Worm (Caenorhabditis elegans) whole organism, L4 larva: ENCODE data around the gene col-138.

ENCODE experiments used
- F49E8.2 ChIP-seq: sonication (generic microtip); optimal IDR thresholded peaks from 2 replicates; lab custom pipeline; 2016; ENCODE audit warnings: missing compliant biosample characterization, mild to moderate bottlenecking, missing genetic modification characterization, borderline replicate concordance
- R02D3.7 ChIP-seq: fragments of 150-350 bp; sonication (generic microtip); optimal IDR thresholded peaks from 3 replicates; lab custom pipeline; 2014; ENCODE audit warnings: missing biosample characterization, missing genetic modification characterization
- T20F7.1 ChIP-seq: fragments of 200-800 bp; sonication (Bioruptor generic); optimal IDR thresholded peaks from 2 replicates; lab custom pipeline; 2018; ENCODE audit warnings: mild to moderate bottlenecking, missing genetic modification characterization, missing compliant biosample characterization
- ZK546.5 ChIP-seq, 2 experiments: sonication (generic microtip); optimal IDR thresholded peaks; 2 replicates each; lab custom pipeline; 2017; ENCODE audit warnings: missing biosample characterization in 2 of 2, missing genetic modification characterization in 2 of 2
- aha-1 ChIP-seq: fragments of 150-350 bp; peaks from one replicate; lab custom pipeline; 2014; ENCODE audit warnings: missing biosample characterization, missing genetic modification characterization
- attf-4 ChIP-seq: sonication (generic microtip); optimal IDR thresholded peaks from 3 replicates; lab custom pipeline; 2017; ENCODE audit warnings: missing biosample characterization, missing genetic modification characterization
- ceh-20 ChIP-seq: fragments of 200-800 bp; sonication (Bioruptor generic); IDR thresholded peaks from 2 replicates; pipeline ENCODE4 v1.3.6; 2022; ENCODE audit warnings: missing genetic modification reagents, missing genetic modification characterization, missing compliant biosample characterization
- ceh-32 ChIP-seq: sonication (generic microtip); optimal IDR thresholded peaks from 2 replicates; lab custom pipeline; 2016; ENCODE audit warnings: mild to moderate bottlenecking, missing genetic modification characterization, missing compliant biosample characterization; ENCODE audit not compliant: poor library complexity
- daf-16 ChIP-seq, 3 experiments: sonication (generic microtip); optimal IDR thresholded peaks; 2 replicates each; lab custom pipeline; 2016 to 2017; ENCODE audit warnings: missing genetic modification characterization in 3 of 3, missing genetic modification reagents in 3 of 3, mild to moderate bottlenecking in 2 of 3, missing compliant biosample characterization in 2 of 3, missing biosample characterization in 1 of 3, moderate library complexity in 1 of 3
- daf-19 ChIP-seq: fragments of 200-800 bp; sonication (Bioruptor generic); conservative IDR thresholded peaks from 2 replicates; pipeline ENCODE4 v1.3.6; 2022; ENCODE audit warnings: missing genetic modification characterization, missing compliant biosample characterization
- daf-8 ChIP-seq: fragments of 200-800 bp; sonication (Bioruptor generic); IDR thresholded peaks from 2 replicates; pipeline ENCODE4 v1.3.6; 2022; ENCODE audit warnings: missing genetic modification characterization, missing compliant biosample characterization
- dmd-6 ChIP-seq: fragments of 200-800 bp; sonication (Bioruptor generic); IDR thresholded peaks from 2 replicates; pipeline ENCODE4 v1.3.6; 2022; ENCODE audit warnings: missing genetic modification reagents, missing genetic modification characterization, missing compliant biosample characterization
- dpl-1 ChIP-seq: fragments of 150-350 bp; optimal IDR thresholded peaks from 2 replicates; lab custom pipeline; 2014; ENCODE audit warnings: missing biosample characterization, missing genetic modification reagents, missing genetic modification characterization
- dve-1 ChIP-seq: sonication (generic microtip); optimal IDR thresholded peaks from 2 replicates; lab custom pipeline; 2017; ENCODE audit warnings: antibody characterized with exemption, mild to moderate bottlenecking, missing genetic modification characterization, missing compliant biosample characterization; ENCODE audit not compliant: insufficient read depth
- egl-43 ChIP-seq: fragments of 200-800 bp; sonication (Bioruptor generic); IDR thresholded peaks from 2 replicates; pipeline ENCODE4 v1.3.6; 2022; ENCODE audit warnings: missing genetic modification reagents, missing genetic modification characterization, missing compliant biosample characterization
- fkh-10 ChIP-seq: fragments of 150-350 bp; optimal IDR thresholded peaks from 2 replicates; lab custom pipeline; 2014; ENCODE audit warnings: missing biosample characterization, missing genetic modification reagents, missing genetic modification characterization
- jun-1 ChIP-seq: fragments of 150-350 bp; optimal IDR thresholded peaks from 2 replicates; lab custom pipeline; 2014; ENCODE audit warnings: missing biosample characterization, missing genetic modification reagents, missing genetic modification characterization
- lim-7 ChIP-seq: fragments of 200-800 bp; sonication (Bioruptor generic); IDR thresholded peaks from 2 replicates; pipeline ENCODE4 v1.3.6; 2022; ENCODE audit warnings: missing genetic modification characterization, missing compliant biosample characterization
- lin-1 ChIP-seq: fragments of 200-800 bp; sonication (Bioruptor generic); IDR thresholded peaks from 2 replicates; pipeline ENCODE4 v1.3.6; 2022; ENCODE audit warnings: missing genetic modification reagents, missing genetic modification characterization, missing compliant biosample characterization
- lin-39 ChIP-seq: fragments of 150-350 bp; optimal IDR thresholded peaks from 2 replicates; lab custom pipeline; 2014; ENCODE audit warnings: missing biosample characterization, missing genetic modification reagents, missing genetic modification characterization
- mdt-29 ChIP-seq: fragments of 200-800 bp; sonication (Bioruptor generic); IDR thresholded peaks from 2 replicates; pipeline ENCODE4 v1.3.6; 2022; ENCODE audit warnings: missing genetic modification reagents, missing genetic modification characterization, missing compliant biosample characterization
- mxl-2 ChIP-seq: fragments of 200-800 bp; sonication (Bioruptor generic); conservative IDR thresholded peaks from 2 replicates; pipeline ENCODE4 v1.3.6; 2022; ENCODE audit warnings: missing genetic modification reagents, missing genetic modification characterization, missing compliant biosample characterization
- nhr-10 ChIP-seq: fragments of 150-350 bp; optimal IDR thresholded peaks from 2 replicates; lab custom pipeline; 2014; ENCODE audit warnings: missing biosample characterization, missing genetic modification characterization
- nhr-11 ChIP-seq: fragments of 150-350 bp; optimal IDR thresholded peaks from 2 replicates; lab custom pipeline; 2014; ENCODE audit warnings: missing biosample characterization, missing genetic modification characterization
- nhr-25 ChIP-seq: sonication (generic microtip); optimal IDR thresholded peaks from 2 replicates; lab custom pipeline; 2017; ENCODE audit warnings: missing genetic modification characterization, mild to moderate bottlenecking, missing compliant biosample characterization, antibody characterized with exemption, moderate library complexity, borderline replicate concordance; ENCODE audit not compliant: insufficient read depth
- nhr-42 ChIP-seq: fragments of 200-800 bp; sonication (Bioruptor generic); IDR thresholded peaks from 2 replicates; pipeline ENCODE4 v1.3.6; 2022; ENCODE audit warnings: missing genetic modification characterization, missing compliant biosample characterization
- pqm-1 ChIP-seq: sonication (generic microtip); optimal IDR thresholded peaks from 2 replicates; lab custom pipeline; 2017; ENCODE audit warnings: missing biosample characterization, missing genetic modification characterization
- rbr-2 ChIP-seq: sonication (generic microtip); optimal IDR thresholded peaks from 2 replicates; lab custom pipeline; 2016; ENCODE audit warnings: missing genotype, missing genetic modification characterization, missing compliant biosample characterization
- set-16 ChIP-seq: fragments of 200-800 bp; sonication (Bioruptor generic); IDR thresholded peaks from 2 replicates; pipeline ENCODE4 v1.3.6; 2022; ENCODE audit warnings: missing genetic modification reagents, missing genetic modification characterization, missing compliant biosample characterization
- skn-1 ChIP-seq: fragments of 150-350 bp; optimal IDR thresholded peaks from 2 replicates; lab custom pipeline; 2014; ENCODE audit warnings: missing biosample characterization, missing genetic modification characterization
- spr-3 ChIP-seq: fragments of 200-800 bp; sonication (Bioruptor generic); optimal IDR thresholded peaks from 2 replicates; lab custom pipeline; 2018; ENCODE audit warnings: mild to moderate bottlenecking, missing genetic modification characterization, missing compliant biosample characterization
- unc-62 ChIP-seq, 3 experiments: fragments of 150-350 bp in 1 of 3; sonication (generic microtip); optimal IDR thresholded peaks in 2 of 3; peaks in 1 of 3; 1 replicate in 1 of 3; 2 replicates in 2 of 3; lab custom pipeline; 2014 to 2017; ENCODE audit warnings: missing biosample characterization in 3 of 3, missing genetic modification characterization in 3 of 3, missing genetic modification reagents in 3 of 3, missing genotype in 1 of 3
- zag-1 ChIP-seq: fragments of 150-350 bp; optimal IDR thresholded peaks from 2 replicates; lab custom pipeline; 2014; ENCODE audit warnings: missing biosample characterization, missing genetic modification characterization
- zfp-2 ChIP-seq: sonication (generic microtip); optimal IDR thresholded peaks from 2 replicates; lab custom pipeline; 2016; ENCODE audit warnings: mild to moderate bottlenecking, missing genetic modification characterization, missing compliant biosample characterization
- ztf-11 ChIP-seq: fragments of 150-350 bp; optimal IDR thresholded peaks from 2 replicates; lab custom pipeline; 2014; ENCODE audit warnings: missing biosample characterization, missing genetic modification characterization
- ztf-7 ChIP-seq: fragments of 150-350 bp; optimal IDR thresholded peaks from 2 replicates; lab custom pipeline; 2014; ENCODE audit warnings: missing biosample characterization, missing genetic modification characterization

The col-138 gene

ce11 chrIV:17207864-17208263 lies 24.3 kb upstream of the col-138 start:
- TF ChIP-seq daf-16 (GFP tag; optimal IDR thresholded peaks at IDR 0.05; lab: Kevin White, UChicago) (no peak), daf-16 (tag; optimal IDR thresholded peaks at IDR 0.05; lab: Kevin White, UChicago) (peak; percentile 30), rbr-2 (tag; lab: Kevin White, UChicago) (no peak), nhr-42 (no peak), nhr-10 (tag; lab: Kevin White, UChicago) (no peak), dve-1 (peak; percentile 37), fkh-10 (GFP tag; lab: Kevin White, UChicago) (no peak), skn-1 (tag; lab: Kevin White, UChicago) (no peak), attf-4 (tag; lab: Kevin White, UChicago) (no peak), unc-62 (GFP tag; optimal IDR thresholded peaks at IDR 0.05 in 1 of 2; lab: Kevin White, UChicago) (peak in 1 of 2 experiments; percentile 79), unc-62 (tag; optimal IDR thresholded peaks at IDR 0.05; lab: Kevin White, UChicago) (no peak), mxl-2 (GFP tag; lab: Robert Waterston, UW) (no peak)
- TF ChIP-seq, all 104 proteins: peak for 3

- no peak for TF ChIP-seq ztf-7
- TF ChIP-seq egl-43 (GFP tag; lab: Robert Waterston, UW) = no peak
- no peak for TF ChIP-seq mdt-29
- TF ChIP-seq lin-1 (GFP tag; lab: Robert Waterston, UW) = no peak
- no peak for TF ChIP-seq dmd-6 (GFP tag; lab: Robert Waterston, UW)
- no peak for TF ChIP-seq nhr-25 (tag; lab: Kevin White, UChicago)
- TF ChIP-seq F49E8.2 (tag; lab: Kevin White, UChicago) = no peak
- TF ChIP-seq nhr-11 (tag; lab: Kevin White, UChicago) = no peak
- no peak for TF ChIP-seq zfp-2
- TF ChIP-seq ceh-20 (GFP tag; lab: Robert Waterston, UW) = no peak
- no peak for TF ChIP-seq daf-19 (GFP tag; lab: Robert Waterston, UW)
- TF ChIP-seq T20F7.1 (GFP tag; lab: Kevin White, UChicago) = no peak
- TF ChIP-seq, all 104 proteins: peak for 0
These were observed 23.2 kb upstream of the col-138 start, which contains the start of gene cnnm-1 for ce11 chrIV:17206745-17207144. cnnm-1 (minus strand) TSS chrIV:17206845.

DNA sequence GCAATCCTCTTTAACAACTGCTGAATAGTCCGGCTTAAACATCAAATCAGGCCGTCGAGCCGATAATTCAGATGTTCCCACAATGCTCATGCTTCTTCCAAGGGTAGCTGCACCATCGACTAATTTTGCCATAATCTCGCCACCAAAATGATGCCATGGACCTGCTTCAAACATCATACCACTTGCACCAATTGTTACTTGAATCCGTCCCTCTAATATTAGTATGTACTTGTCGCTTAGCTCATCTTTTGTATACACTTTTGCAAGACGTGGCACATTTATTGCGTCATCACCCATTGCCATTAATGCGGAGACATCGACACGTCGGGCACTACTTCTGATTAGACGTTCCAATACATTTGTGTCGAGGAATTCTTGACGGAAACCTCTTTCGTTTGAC lies 16.2 kb upstream of the col-138 start:
- TF ChIP-seq aha-1 (peak; percentile 71), ZK546.5 (tag; optimal IDR thresholded peaks at IDR 0.05; lab: Kevin White, UChicago) (no peak)

DNA sequence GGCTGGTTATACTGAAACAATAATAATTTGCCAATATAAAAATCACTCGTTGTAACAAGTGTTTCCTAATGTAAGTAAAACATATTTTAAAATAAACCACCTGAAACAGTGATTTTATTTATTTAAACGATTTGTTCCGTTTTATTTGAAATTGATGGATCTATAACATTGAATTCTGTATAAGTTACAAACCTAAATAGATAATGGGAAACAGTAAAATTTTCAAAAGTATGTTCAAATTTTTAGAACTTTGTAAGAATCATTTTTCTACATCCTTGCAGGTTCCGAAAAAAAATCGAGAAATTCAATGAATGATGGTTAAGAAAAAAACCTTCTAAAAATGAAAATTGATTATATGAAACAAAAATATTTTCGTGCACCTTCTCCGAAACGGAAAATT lies 10.0 kb upstream of the col-138 start:
- no peak for TF ChIP-seq lim-7
- TF ChIP-seq pqm-1 = no peak
- TF ChIP-seq dpl-1 = no peak
- TF ChIP-seq daf-8 (GFP tag; lab: Robert Waterston, UW) = no peak
- no peak for TF ChIP-seq jun-1
- TF ChIP-seq set-16 = no peak
- TF ChIP-seq lin-39 (tag; lab: Kevin White, UChicago) = no peak
- TF ChIP-seq zag-1 (tag; lab: Kevin White, UChicago) = no peak
- no peak for TF ChIP-seq spr-3
- TF ChIP-seq ceh-32 = no peak
- TF ChIP-seq R02D3.7 = no peak
- no peak for TF ChIP-seq ztf-11 (tag; lab: Kevin White, UChicago)
- no peak for TF ChIP-seq rbr-2 (tag; lab: Kevin White, UChicago)
